Fruit fly (Drosophila melanogaster): ENCODE results near the gene red.

DNA sequence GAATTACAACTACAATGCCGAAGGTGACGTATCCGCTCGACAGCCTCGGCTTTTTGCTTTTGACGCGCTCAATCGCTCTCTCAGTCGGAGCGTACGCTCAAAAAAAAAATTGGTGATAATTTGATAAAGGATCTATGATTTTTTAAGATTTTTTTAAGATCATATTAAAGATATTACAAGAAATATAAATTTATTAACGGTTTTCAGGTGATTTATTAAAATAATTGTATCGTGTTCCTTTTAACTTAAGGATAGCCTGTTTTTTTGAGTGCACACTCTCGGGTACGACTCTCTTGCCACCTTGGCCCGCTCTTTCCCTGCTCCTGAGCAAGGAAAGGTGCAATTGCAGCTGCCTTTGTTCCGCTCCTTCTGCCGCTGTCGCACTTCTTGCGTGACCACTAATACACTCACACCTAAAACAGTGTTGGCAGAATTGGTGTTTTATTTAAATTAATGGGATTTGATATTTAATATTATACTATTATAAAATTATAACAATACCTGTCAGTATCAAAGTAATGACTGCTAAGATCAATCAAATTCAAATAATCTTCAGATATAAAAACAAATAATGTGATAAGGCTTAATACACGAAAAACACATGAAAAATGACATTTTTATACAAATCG, 10.9 kb upstream of the red start:
- TF ChIP-seq pad (GFP tag; optimal IDR thresholded peaks at IDR 0.05) (no peak), CG12768 (GFP tag; optimal IDR thresholded peaks at IDR 0.05) (peak; percentile 42), CG7101 (tag; optimal IDR thresholded peaks at IDR 0.05) (peak; percentile 60), CG7045 (GFP tag; optimal IDR thresholded peaks at IDR 0.05) (peak; percentile 71), tj (GFP tag; optimal IDR thresholded peaks at IDR 0.05) (no peak), kay (GFP tag; ENCODE audit: borderline replicate concordance) (peak; percentile 64), cnc (optimal IDR thresholded peaks at IDR 0.05) (no peak), toe (GFP tag; optimal IDR thresholded peaks at IDR 0.05) (peak; percentile 32), Hr96 (GFP tag; optimal IDR thresholded peaks at IDR 0.05) (no peak), CG14711 (tag; optimal IDR thresholded peaks at IDR 0.05) (peak; percentile 65), CG5204 (GFP tag; optimal IDR thresholded peaks at IDR 0.05) (peak; percentile 36), ovo (GFP tag; optimal IDR thresholded peaks at IDR 0.05) (no peak), CG11617 (GFP tag; optimal IDR thresholded peaks at IDR 0.05) (peak; percentile 1), CG1620 (GFP tag; optimal IDR thresholded peaks at IDR 0.05) (no peak)
